Worm (Caenorhabditis elegans) whole organism, L1 larva: ENCODE results near the gene mrpl-2.

Experiments
- F16B12.6 ChIP-seq: fragments of 150-350 bp; optimal IDR thresholded peaks from 2 replicates; lab custom pipeline; 2014; ENCODE audit warnings: missing biosample characterization, missing genetic modification characterization
- ama-1 ChIP-seq: fragments of 150-350 bp; optimal IDR thresholded peaks from 2 replicates; lab custom pipeline; 2014
- ceh-8 ChIP-seq: fragments of 200-800 bp; sonication (Bioruptor generic); optimal IDR thresholded peaks from 2 replicates; lab custom pipeline; 2018; ENCODE audit warnings: mild to moderate bottlenecking, missing genetic modification characterization, moderate library complexity, missing compliant biosample characterization
- ceh-82 ChIP-seq, 3 experiments: fragments of 150-350 bp in 1 of 3; sonication (generic microtip) in 2 of 3; optimal IDR thresholded peaks; 2 replicates each; lab custom pipeline; 2014 to 2017; ENCODE audit warnings: missing biosample characterization in 3 of 3, missing genetic modification characterization in 3 of 3
- ceh-88 ChIP-seq: fragments of 200-800 bp; sonication (Bioruptor generic); IDR thresholded peaks from 2 replicates; pipeline ENCODE4 v1.3.6; 2022; ENCODE audit warnings: missing genetic modification characterization, missing compliant biosample characterization
- ces-1 ChIP-seq: fragments of 150-350 bp; optimal IDR thresholded peaks from 2 replicates; lab custom pipeline; 2014; ENCODE audit warnings: missing biosample characterization, missing genetic modification reagents, missing genetic modification characterization
- dsc-1 ChIP-seq: sonication (generic microtip); optimal IDR thresholded peaks from 2 replicates; lab custom pipeline; 2016; ENCODE audit warnings: mild to moderate bottlenecking, missing genetic modification characterization, missing compliant biosample characterization
- efl-1 ChIP-seq, 4 experiments: fragments of 150-350 bp; optimal IDR thresholded peaks in 3 of 4; peaks in 1 of 4; 1 replicate in 1 of 4; 2 replicates in 3 of 4; lab custom pipeline; 2014; ENCODE audit warnings: missing biosample characterization in 2 of 4, missing genetic modification characterization in 2 of 4, missing genetic modification reagents in 2 of 4
- efl-3 ChIP-seq: fragments of 200-800 bp; sonication (Bioruptor generic); optimal IDR thresholded peaks from 2 replicates; lab custom pipeline; 2018; ENCODE audit warnings: mild to moderate bottlenecking, missing genetic modification characterization, missing compliant biosample characterization
- egl-27 ChIP-seq, 2 experiments: fragments of 150-350 bp in 1 of 2; sonication (generic microtip); optimal IDR thresholded peaks; 3 replicates each; lab custom pipeline; 2017 to 2018; ENCODE audit warnings: missing biosample characterization in 2 of 2, missing genetic modification characterization in 2 of 2, missing genetic modification reagents in 2 of 2
- ets-5 ChIP-seq: fragments of 200-800 bp; sonication (Bioruptor generic); IDR thresholded peaks from 2 replicates; pipeline ENCODE4 v1.3.6; 2022; ENCODE audit warnings: missing genetic modification characterization, missing compliant biosample characterization
- fkh-8 ChIP-seq: sonication (generic microtip); optimal IDR thresholded peaks from 2 replicates; lab custom pipeline; 2016; ENCODE audit warnings: mild to moderate bottlenecking, missing genetic modification characterization, missing compliant biosample characterization
- fos-1 ChIP-seq: fragments of 150-350 bp; optimal IDR thresholded peaks from 2 replicates; lab custom pipeline; 2014; ENCODE audit warnings: missing biosample characterization, missing genetic modification characterization
- grh-1 ChIP-seq: fragments of 200-800 bp; sonication (Bioruptor generic); IDR thresholded peaks from 2 replicates; pipeline ENCODE4 v1.3.6; 2022; ENCODE audit warnings: missing genetic modification reagents, missing genetic modification characterization, missing compliant biosample characterization
- hpl-2 ChIP-seq: fragments of 150-350 bp; optimal IDR thresholded peaks from 2 replicates; lab custom pipeline; 2014; ENCODE audit warnings: missing biosample characterization, missing genetic modification reagents, missing genetic modification characterization
- irx-1 ChIP-seq: sonication (generic microtip); optimal IDR thresholded peaks from 2 replicates; lab custom pipeline; 2016; ENCODE audit warnings: missing genetic modification characterization, missing compliant biosample characterization
- lin-14 ChIP-seq: fragments of 200-800 bp; sonication (Bioruptor generic); optimal IDR thresholded peaks from 2 replicates; lab custom pipeline; 2018; ENCODE audit warnings: mild to moderate bottlenecking, missing genetic modification characterization, moderate library complexity, missing compliant biosample characterization
- lir-3 ChIP-seq: sonication (generic microtip); optimal IDR thresholded peaks from 2 replicates; lab custom pipeline; 2016; ENCODE audit warnings: mild to moderate bottlenecking, missing genetic modification characterization, moderate library complexity, missing compliant biosample characterization; ENCODE audit not compliant: poor library complexity
- mdl-1 ChIP-seq, 2 experiments: fragments of 150-350 bp; optimal IDR thresholded peaks; 2 replicates each; lab custom pipeline; 2014 to 2017; ENCODE audit warnings: missing biosample characterization in 2 of 2, missing genetic modification characterization in 2 of 2, inconsistent platforms in 1 of 2
- mef-2 ChIP-seq: fragments of 150-350 bp; optimal IDR thresholded peaks from 2 replicates; lab custom pipeline; 2014; ENCODE audit warnings: missing biosample characterization, missing genetic modification characterization
- nhr-11 ChIP-seq: fragments of 150-350 bp; optimal IDR thresholded peaks from 2 replicates; lab custom pipeline; 2014; ENCODE audit warnings: missing biosample characterization, missing genetic modification characterization
- nhr-19 ChIP-seq: fragments of 200-800 bp; sonication (Bioruptor generic); conservative IDR thresholded peaks from 2 replicates; pipeline ENCODE4 v1.3.6; 2022; ENCODE audit warnings: missing genetic modification characterization, missing compliant biosample characterization
- nhr-71 ChIP-seq: sonication (generic microtip); optimal IDR thresholded peaks from 2 replicates; lab custom pipeline; 2016; ENCODE audit warnings: mild to moderate bottlenecking, missing genetic modification characterization, moderate library complexity, missing compliant biosample characterization
- nhr-77 ChIP-seq: fragments of 150-350 bp; optimal IDR thresholded peaks from 2 replicates; lab custom pipeline; 2014; ENCODE audit warnings: missing biosample characterization, missing genetic modification characterization
- nhr-85 ChIP-seq: sonication (generic microtip); peaks from one replicate; lab custom pipeline; 2016; ENCODE audit warnings: missing genetic modification characterization, inconsistent platforms, missing compliant biosample characterization
- pqm-1 ChIP-seq: sonication (generic microtip); optimal IDR thresholded peaks from 3 replicates; lab custom pipeline; 2017; ENCODE audit warnings: missing biosample characterization, missing genetic modification characterization
- snu-23 ChIP-seq: sonication (generic microtip); optimal IDR thresholded peaks from 2 replicates; lab custom pipeline; 2016; ENCODE audit warnings: missing genetic modification characterization, missing compliant biosample characterization
- sox-4 ChIP-seq: sonication (generic microtip); optimal IDR thresholded peaks from 2 replicates; lab custom pipeline; 2016; ENCODE audit warnings: missing genetic modification characterization, missing compliant biosample characterization
- swsn-7 ChIP-seq: sonication (generic microtip); optimal IDR thresholded peaks from 2 replicates; lab custom pipeline; 2016; ENCODE audit warnings: missing genetic modification characterization, missing compliant biosample characterization
- tlp-1 ChIP-seq: fragments of 150-350 bp; optimal IDR thresholded peaks from 2 replicates; lab custom pipeline; 2014; ENCODE audit warnings: missing biosample characterization, missing genetic modification characterization
- unc-130 ChIP-seq: fragments of 150-350 bp; optimal IDR thresholded peaks from 2 replicates; lab custom pipeline; 2017; ENCODE audit warnings: missing biosample characterization, missing genetic modification characterization, inconsistent platforms
- unc-98 ChIP-seq: fragments of 200-800 bp; sonication (Bioruptor generic); IDR thresholded peaks from 2 replicates; pipeline ENCODE4 v1.3.6; 2022; ENCODE audit warnings: missing genetic modification characterization, missing compliant biosample characterization
- ztf-11 ChIP-seq, 2 experiments: sonication (generic microtip); optimal IDR thresholded peaks; 2 replicates each; lab custom pipeline; 2016 to 2017; ENCODE audit warnings: missing genetic modification characterization in 2 of 2, missing biosample characterization in 1 of 2, missing compliant biosample characterization in 1 of 2
- ztf-4 ChIP-seq: fragments of 150-350 bp; optimal IDR thresholded peaks from 2 replicates; lab custom pipeline; 2014; ENCODE audit warnings: missing biosample characterization, missing genetic modification characterization

mrpl-2 gene

DNA sequence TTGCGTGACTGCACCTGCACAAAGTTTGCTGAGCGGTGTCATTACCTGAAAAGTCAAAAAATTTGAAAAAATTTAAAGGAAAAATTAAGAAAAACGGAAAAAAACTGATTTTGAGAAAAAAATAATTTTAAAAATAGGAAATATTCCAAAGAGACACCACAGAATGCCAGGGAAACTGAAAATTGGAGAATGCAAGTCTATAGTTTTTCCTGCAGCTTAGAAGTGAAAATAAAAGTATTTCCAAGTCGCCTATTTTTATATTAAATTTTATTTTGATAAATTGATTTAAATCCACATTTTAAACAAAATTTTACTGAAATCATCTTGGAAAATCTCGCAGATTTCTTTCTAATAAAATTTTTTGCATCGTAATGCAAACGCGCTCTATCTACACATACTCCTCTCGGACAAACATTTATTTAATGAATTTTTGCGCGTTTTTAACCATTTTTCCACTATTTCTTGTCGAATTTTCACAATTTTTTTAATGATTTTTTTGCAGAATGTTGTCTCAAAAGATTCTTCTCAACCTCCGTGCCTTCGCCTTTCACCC, 23.6 kb downstream of the mrpl-2 start, which contains the start of the genes F56B3.11 and ech-5 (continued):
- TF ChIP-seq lir-3 (tag; lab: Kevin White, UChicago): no peak
- peak; percentile 55 for TF ChIP-seq ceh-8 (GFP tag; lab: Kevin White, UChicago)
- peak in 1 of 2 experiments; percentile 84 for TF ChIP-seq ztf-11 (tag; optimal IDR thresholded peaks at IDR 0.05; lab: Kevin White, UChicago)
- TF ChIP-seq, all 84 proteins: peak for 53

DNA sequence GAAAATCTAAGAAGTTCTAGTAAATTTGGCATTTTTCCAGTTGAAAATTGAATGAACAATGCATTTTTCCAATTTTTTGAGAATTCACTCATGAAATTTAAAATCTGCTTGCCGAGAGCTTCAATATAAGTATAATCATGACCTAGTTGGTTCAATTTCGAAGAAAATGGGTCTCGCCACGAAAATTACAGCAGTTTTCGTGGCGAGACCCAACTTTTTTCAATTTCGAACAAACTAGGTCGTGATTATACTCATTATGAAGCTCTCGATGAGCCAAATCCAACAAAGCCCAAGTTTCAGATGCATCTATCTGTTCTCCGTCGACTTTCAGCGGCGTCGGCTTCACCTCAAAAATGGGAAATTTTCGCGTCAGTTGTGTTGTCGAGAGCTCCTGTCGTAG, 27.5 kb downstream of the mrpl-2 start, which contains the start of gene mrpl-46:
mrpl-46 (plus strand) TSS at position 301 of the 400 bp plus-strand sequence.
- TF ChIP-seq lin-14 (GFP tag; lab: Kevin White, UChicago): no peak
- no peak for TF ChIP-seq nhr-11 (tag; lab: Kevin White, UChicago)
- no peak for TF ChIP-seq mdl-1 (tag; optimal IDR thresholded peaks at IDR 0.05; lab: Kevin White, UChicago)
- TF ChIP-seq efl-3 (GFP tag; lab: Kevin White, UChicago): no peak
- no peak for TF ChIP-seq efl-1 (optimal IDR thresholded peaks at IDR 0.05; lab: Kevin White, UChicago)
- no peak for TF ChIP-seq efl-1 (GFP tag; optimal IDR thresholded peaks at IDR 0.05 in 1 of 2; lab: Kevin White, UChicago)
- no peak for TF ChIP-seq fos-1 (tag; lab: Kevin White, UChicago)
- TF ChIP-seq ceh-88 (GFP tag; lab: Robert Waterston, UW): no peak
- no peak for TF ChIP-seq pqm-1 (tag; lab: Kevin White, UChicago)
- TF ChIP-seq sox-4: no peak
- TF ChIP-seq unc-98 (GFP tag; lab: Robert Waterston, UW): no peak
- no peak for TF ChIP-seq nhr-19 (GFP tag; lab: Robert Waterston, UW)
- no peak for TF ChIP-seq hpl-2 (GFP tag; lab: Kevin White, UChicago)
- no peak for TF ChIP-seq nhr-77 (tag; lab: Kevin White, UChicago)

DNA sequence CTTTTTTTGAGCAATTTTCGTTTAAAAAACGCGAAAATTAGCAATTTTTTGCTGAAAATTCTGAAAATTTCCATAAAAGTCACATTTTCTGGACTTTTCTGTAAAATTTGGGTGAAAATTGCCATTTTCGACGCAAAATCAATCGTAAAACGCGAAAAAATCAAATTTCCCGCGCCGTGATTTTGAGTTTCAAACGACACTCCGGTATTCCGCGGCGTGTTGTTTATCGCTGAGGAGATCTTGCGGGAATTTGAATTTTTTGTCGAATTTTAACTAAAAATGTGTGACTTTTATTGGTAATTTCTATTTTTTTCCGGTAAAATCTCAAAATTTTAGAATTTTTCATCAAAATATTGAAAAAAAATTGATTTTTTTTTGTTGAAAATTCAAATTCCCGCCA, 28.1 kb downstream of the mrpl-2 start:
- TF ChIP-seq dsc-1 (tag; lab: Kevin White, UChicago): no peak
- no peak for TF ChIP-seq nhr-71 (tag; lab: Kevin White, UChicago)
- no peak for TF ChIP-seq ces-1

DNA sequence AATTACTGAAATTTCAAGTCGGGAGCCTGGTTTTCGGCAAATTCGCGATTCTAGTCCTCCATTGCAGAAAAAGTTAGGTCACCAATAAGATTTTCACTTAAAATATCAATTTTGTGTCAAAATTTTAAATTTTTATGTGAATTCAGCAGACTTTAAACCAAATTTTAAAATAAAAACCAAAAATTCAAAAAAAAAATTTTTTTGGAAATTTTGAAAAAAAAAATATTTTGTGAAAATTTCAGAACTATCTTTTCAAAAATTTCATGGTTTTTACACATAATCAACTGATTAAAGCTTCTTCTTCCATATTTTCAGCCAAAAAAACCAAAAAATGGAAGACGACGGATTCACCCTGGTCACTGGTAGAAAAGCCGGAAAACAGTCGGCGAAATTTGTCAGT, 31.8 kb downstream of the mrpl-2 start, which contains the start of gene Y55F3BL.4:
Y55F3BL.4 (plus strand) TSS at position 301 of the 400 bp plus-strand sequence.
- TF ChIP-seq hpl-2 (GFP tag; lab: Kevin White, UChicago) (no peak), ceh-8 (GFP tag; lab: Kevin White, UChicago) (no peak), snu-23 (GFP tag; lab: Kevin White, UChicago) (no peak), tlp-1 (no peak), unc-130 (tag; lab: Kevin White, UChicago) (no peak), pqm-1 (tag; lab: Kevin White, UChicago) (no peak), irx-1 (tag; lab: Kevin White, UChicago) (no peak), lir-3 (tag; lab: Kevin White, UChicago) (no peak), swsn-7 (no peak), nhr-71 (tag; lab: Kevin White, UChicago) (no peak), ceh-82 (tag; optimal IDR thresholded peaks at IDR 0.05; lab: Kevin White, UChicago) (no peak), mdl-1 (tag; optimal IDR thresholded peaks at IDR 0.05; lab: Kevin White, UChicago) (no peak), egl-27 (tag; optimal IDR thresholded peaks at IDR 0.05; lab: Kevin White, UChicago) (no peak), ztf-4 (tag; lab: Kevin White, UChicago) (no peak), F16B12.6 (tag; lab: Kevin White, UChicago) (no peak), nhr-85 (tag; lab: Kevin White, UChicago) (no peak), ceh-88 (GFP tag; lab: Robert Waterston, UW) (no peak)
- TF ChIP-seq, all 84 proteins: peak for 0

DNA sequence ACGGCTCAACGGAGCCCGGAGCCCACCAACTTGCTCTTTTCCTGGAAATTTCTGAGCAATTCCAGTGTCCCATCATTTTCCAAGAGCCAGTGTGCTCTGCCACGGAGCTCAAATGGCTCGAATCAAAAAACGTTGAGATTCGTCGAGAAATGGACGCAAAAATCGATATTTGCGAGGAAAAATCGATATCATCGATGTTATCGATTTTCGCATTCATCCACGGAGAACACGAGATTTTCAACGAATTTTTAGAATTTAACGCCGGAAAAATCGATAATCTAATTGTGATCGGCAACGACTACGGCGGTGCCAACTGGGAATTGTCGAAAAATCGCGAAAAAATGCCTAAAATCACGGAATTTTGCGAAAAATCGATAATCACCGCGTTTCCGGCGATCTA, 32.7 kb downstream of the mrpl-2 start:
- TF ChIP-seq ztf-4 (tag; lab: Kevin White, UChicago) (no peak), ama-1 (no peak), efl-1 (optimal IDR thresholded peaks at IDR 0.05; lab: Kevin White, UChicago) (no peak), efl-1 (GFP tag; optimal IDR thresholded peaks at IDR 0.05 in 1 of 2; lab: Kevin White, UChicago) (peak in 1 of 2 experiments; percentile 10), fkh-8 (tag; lab: Kevin White, UChicago) (no peak), grh-1 (GFP tag; lab: Robert Waterston, UW) (0 out of 2 replicates have a peak, but pooled peaks have one; percentile 9), mef-2 (tag; lab: Kevin White, UChicago) (no peak), ets-5 (no peak)
